Fruit fly (Drosophila melanogaster) whole organism, embryonic: ENCODE results near the gene CG32260.

Source experiments
- Atf3 ChIP-seq: fragments of 200-800 bp; sonication (Bioruptor generic); optimal IDR thresholded peaks from 3 replicates; lab custom pipeline; 2016; ENCODE audit warnings: missing biosample characterization, missing genetic modification characterization
- Bgb ChIP-seq: fragments of 200-800 bp; sonication (Bioruptor generic); IDR thresholded peaks from 2 replicates; pipeline ENCODE4 v1.3.6; 2022; ENCODE audit warnings: missing biosample characterization, missing genetic modification characterization; ENCODE audit not compliant: partially characterized antibody
- CG12236 ChIP-seq: fragments of 200-800 bp; sonication (Bioruptor generic); optimal IDR thresholded peaks from 2 replicates; lab custom pipeline; 2016; ENCODE audit warnings: missing biosample characterization, missing genetic modification characterization
- CG12659 ChIP-seq: fragments of 200-800 bp; sonication (Bioruptor generic); optimal IDR thresholded peaks from 3 replicates; lab custom pipeline; 2017; ENCODE audit warnings: mild to moderate bottlenecking, missing biosample characterization, missing genetic modification reagents, missing genetic modification characterization
- CG14710 ChIP-seq: fragments of 200-800 bp; sonication (Bioruptor generic); optimal IDR thresholded peaks from 3 replicates; lab custom pipeline; 2019; ENCODE audit warnings: missing biosample characterization, mild to moderate bottlenecking, missing genetic modification characterization, moderate library complexity
- CG15601 ChIP-seq: fragments of 200-800 bp; sonication (Bioruptor generic); optimal IDR thresholded peaks from 3 replicates; lab custom pipeline; 2019; ENCODE audit warnings: missing biosample characterization, mild to moderate bottlenecking, missing genetic modification characterization, moderate library complexity
- CG1603 ChIP-seq: fragments of 200-800 bp; sonication (Bioruptor generic); optimal IDR thresholded peaks from 2 replicates; lab custom pipeline; 2019; ENCODE audit warnings: missing biosample characterization, mild to moderate bottlenecking, missing genetic modification characterization, moderate library complexity
- CG17612 ChIP-seq: fragments of 200-800 bp; sonication (Bioruptor generic); IDR thresholded peaks from 2 replicates; pipeline ENCODE4 v1.3.6; 2022; ENCODE audit warnings: missing biosample characterization, missing genetic modification characterization
- CG17912 ChIP-seq: fragments of 200-800 bp; sonication (Bioruptor generic); optimal IDR thresholded peaks from 2 replicates; lab custom pipeline; 2018; ENCODE audit warnings: missing biosample characterization, mild to moderate bottlenecking, missing genetic modification characterization
- CG2199 ChIP-seq: fragments of 200-800 bp; sonication (Bioruptor generic); IDR thresholded peaks from 3 replicates; pipeline ENCODE4 v1.3.6; 2022; ENCODE audit warnings: missing biosample characterization, missing genetic modification characterization
- CG31365 ChIP-seq: fragments of 200-800 bp; sonication (Bioruptor generic); optimal IDR thresholded peaks from 2 replicates; lab custom pipeline; 2018; ENCODE audit warnings: missing biosample characterization, mild to moderate bottlenecking, missing genetic modification characterization
- CG4360 ChIP-seq: fragments of 200-800 bp; sonication (Bioruptor generic); IDR thresholded peaks from 2 replicates; pipeline ENCODE4 v1.3.6; 2022; ENCODE audit warnings: missing biosample characterization, missing genetic modification characterization
- CG6791 ChIP-seq: fragments of 200-800 bp; sonication (Bioruptor generic); IDR thresholded peaks from 3 replicates; pipeline ENCODE4 v1.3.6; 2022; ENCODE audit warnings: missing biosample characterization, missing genetic modification characterization; ENCODE audit not compliant: partially characterized antibody
- CG8290 ChIP-seq, 3 experiments: fragments of 200-800 bp; sonication (Bioruptor generic); optimal IDR thresholded peaks; 2 replicates each; lab custom pipeline; 2016 to 2019; ENCODE audit warnings: missing biosample characterization in 3 of 3, missing genetic modification characterization in 3 of 3, mild to moderate bottlenecking in 2 of 3, moderate library complexity in 1 of 3
- CG9215 ChIP-seq: fragments of 200-800 bp; sonication (Bioruptor generic); IDR thresholded peaks from 2 replicates; pipeline ENCODE4 v1.3.6; 2022; ENCODE audit warnings: missing biosample characterization, missing genetic modification characterization
- CG9876 ChIP-seq: fragments of 200-800 bp; sonication (Bioruptor generic); optimal IDR thresholded peaks from 2 replicates; lab custom pipeline; 2016; ENCODE audit warnings: missing biosample characterization, missing genetic modification characterization
- CTCF ChIP-seq: fragments of 200-800 bp; sonication (Bioruptor generic); optimal IDR thresholded peaks from 2 replicates; lab custom pipeline; 2017; ENCODE audit warnings: missing biosample characterization, mild to moderate bottlenecking, missing genetic modification characterization, moderate library complexity
- Dfd ChIP-seq, 2 experiments: fragments of >200 bp; optimal IDR thresholded peaks; 2 replicates each; lab custom pipeline; 2017; ENCODE audit warnings: missing biosample characterization in 2 of 2, missing genetic modification characterization in 2 of 2
- Dp ChIP-seq: fragments of 200-800 bp; sonication (Bioruptor generic); optimal IDR thresholded peaks from 2 replicates; lab custom pipeline; 2018; ENCODE audit warnings: missing biosample characterization, mild to moderate bottlenecking, missing genetic modification characterization, moderate library complexity
- Eip74EF ChIP-seq, 2 experiments: fragments of 200-800 bp in 1 of 2; fragments of >200 bp in 1 of 2; sonication (Bioruptor generic) in 1 of 2; optimal IDR thresholded peaks; 2 replicates each; lab custom pipeline; 2017 to 2019; ENCODE audit warnings: missing biosample characterization in 2 of 2, missing genetic modification characterization in 2 of 2, mild to moderate bottlenecking in 1 of 2, moderate library complexity in 1 of 2
- Ets97D ChIP-seq: fragments of 200-800 bp; sonication (Bioruptor generic); optimal IDR thresholded peaks from 3 replicates; lab custom pipeline; 2016; ENCODE audit warnings: missing biosample characterization, missing genetic modification characterization
- H2.0 ChIP-seq: fragments of 200-800 bp; sonication (Bioruptor generic); IDR thresholded peaks from 2 replicates; pipeline ENCODE4 v1.3.6; 2022; ENCODE audit warnings: missing biosample characterization, missing genetic modification characterization
- HmgD ChIP-seq: fragments of 200-800 bp; sonication (Bioruptor generic); optimal IDR thresholded peaks from 3 replicates; lab custom pipeline; 2016; ENCODE audit warnings: missing biosample characterization, missing genetic modification characterization
- Hmx ChIP-seq: fragments of 200-800 bp; sonication (Bioruptor generic); optimal IDR thresholded peaks from 2 replicates; lab custom pipeline; 2016; ENCODE audit warnings: missing biosample characterization, missing genetic modification characterization
- Hr78 ChIP-seq, 2 experiments: fragments of 200-800 bp in 1 of 2; fragments of >200 bp in 1 of 2; sonication (Bioruptor generic) in 1 of 2; optimal IDR thresholded peaks; 2 replicates each; lab custom pipeline; 2017 to 2019; ENCODE audit warnings: missing biosample characterization in 2 of 2, missing genetic modification characterization in 2 of 2, mild to moderate bottlenecking in 1 of 2, moderate library complexity in 1 of 2
- Jarid2 ChIP-seq: fragments of 200-800 bp; sonication (Bioruptor generic); optimal IDR thresholded peaks from 3 replicates; lab custom pipeline; 2017; ENCODE audit warnings: mild to moderate bottlenecking, missing biosample characterization, missing genetic modification reagents, missing genetic modification characterization
- Kr ChIP-seq: fragments of 200-800 bp; sonication (Bioruptor generic); optimal IDR thresholded peaks from 2 replicates; lab custom pipeline; 2017; ENCODE audit warnings: missing biosample characterization, mild to moderate bottlenecking, missing genetic modification characterization
- Lhr ChIP-seq: fragments of 200-800 bp; sonication (Bioruptor generic); optimal IDR thresholded peaks from 3 replicates; lab custom pipeline; 2017; ENCODE audit warnings: mild to moderate bottlenecking, missing biosample characterization, missing genetic modification reagents, missing genetic modification characterization
- Opbp ChIP-seq: fragments of 200-800 bp; sonication (Bioruptor generic); IDR thresholded peaks from 3 replicates; pipeline ENCODE4 v1.3.6; 2022; ENCODE audit warnings: missing biosample characterization, missing genetic modification characterization; ENCODE audit not compliant: partially characterized antibody
- bbx ChIP-seq: fragments of 200-800 bp; sonication (Bioruptor generic); IDR thresholded peaks from 2 replicates; pipeline ENCODE4 v1.3.6; 2022; ENCODE audit warnings: missing biosample characterization, missing genetic modification characterization; ENCODE audit not compliant: partially characterized antibody
- bcd ChIP-seq: fragments of 200-800 bp; sonication (Bioruptor generic); optimal IDR thresholded peaks from 2 replicates; lab custom pipeline; 2017; ENCODE audit warnings: missing biosample characterization, mild to moderate bottlenecking, missing genetic modification characterization
- chinmo ChIP-seq: fragments of 200-800 bp; sonication (Bioruptor generic); IDR thresholded peaks from 4 replicates; pipeline ENCODE4 v1.3.6; 2022; ENCODE audit warnings: missing biosample characterization, missing genetic modification characterization; ENCODE audit not compliant: partially characterized antibody
- dati ChIP-seq: fragments of 200-800 bp; sonication (Bioruptor generic); IDR thresholded peaks from 2 replicates; pipeline ENCODE4 v1.3.6; 2022; ENCODE audit warnings: missing biosample characterization, missing genetic modification characterization
- eyg ChIP-seq: fragments of 200-800 bp; sonication (Bioruptor generic); optimal IDR thresholded peaks from 3 replicates; lab custom pipeline; 2016; ENCODE audit warnings: missing biosample characterization, missing genetic modification characterization
- ftz-f1 ChIP-seq: fragments of 200-800 bp; sonication (Bioruptor generic); optimal IDR thresholded peaks from 2 replicates; lab custom pipeline; 2016; ENCODE audit warnings: missing biosample characterization, missing genetic modification characterization
- knrl ChIP-seq: fragments of 200-800 bp; sonication (Bioruptor generic); IDR thresholded peaks from 3 replicates; pipeline ENCODE4 v1.3.6; 2022; ENCODE audit warnings: missing biosample characterization, missing genetic modification characterization; ENCODE audit not compliant: partially characterized antibody
- vvl ChIP-seq: fragments of 200-800 bp; sonication (Bioruptor generic); IDR thresholded peaks from 2 replicates; pipeline ENCODE4 v1.3.6; 2022; ENCODE audit warnings: missing biosample characterization, missing genetic modification characterization
- wek ChIP-seq: fragments of 200-800 bp; sonication (Bioruptor generic); optimal IDR thresholded peaks from 3 replicates; lab custom pipeline; 2018; ENCODE audit warnings: missing biosample characterization, mild to moderate bottlenecking, missing genetic modification characterization, moderate library complexity
- zen ChIP-seq: fragments of 200-800 bp; sonication (Bioruptor generic); optimal IDR thresholded peaks from 3 replicates; lab custom pipeline; 2018; ENCODE audit warnings: missing biosample characterization, mild to moderate bottlenecking, missing genetic modification characterization, moderate library complexity

The CG32260 gene

DNA sequence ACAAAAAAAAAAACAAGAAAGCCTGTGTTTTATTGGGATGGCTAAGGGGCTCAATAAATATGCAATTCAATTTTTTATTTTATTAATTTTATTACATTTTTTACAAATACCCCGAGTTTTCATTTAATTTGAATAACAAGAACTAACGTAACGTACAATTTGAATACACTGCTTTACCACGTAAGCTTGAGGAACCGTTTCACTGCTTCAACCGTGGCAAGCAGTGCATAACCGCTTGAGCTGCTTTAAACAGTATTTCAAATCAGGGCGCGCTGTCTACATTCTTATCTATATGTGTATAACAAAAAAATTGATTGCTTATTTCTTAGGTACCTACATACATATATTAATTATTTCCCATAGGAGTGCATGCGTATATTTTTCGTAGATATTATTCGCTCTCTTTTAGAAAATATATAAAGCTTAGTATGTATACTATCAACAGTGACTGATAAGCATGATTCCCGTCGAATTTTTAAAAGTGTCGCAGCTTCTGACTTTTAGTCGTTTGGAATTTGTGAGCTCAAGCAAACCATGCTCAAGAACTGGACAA, 49.4 kb upstream of the CG32260 start, which contains the start of gene CG14990 (continued):
- TF ChIP-seq bbx (GFP tag; lab: Robert Waterston, UW) (0 out of 2 replicates have a peak, but pooled peaks have one; percentile 31), CG4360 (GFP tag; lab: Robert Waterston, UW) (peak; percentile 37; the same call in 1 of the 2 replicates), Kr (no peak), CTCF (GFP tag; lab: Kevin White, UChicago) (no peak), Hmx (GFP tag; lab: Kevin White, UChicago) (no peak), Dfd (GFP tag; optimal IDR thresholded peaks at IDR 0.05; lab: Kevin White, UChicago) (peak in 1 of 2 experiments; percentile 87), Atf3 (no peak), eyg (GFP tag; lab: Kevin White, UChicago) (no peak), Hr78 (GFP tag; optimal IDR thresholded peaks at IDR 0.05; lab: Kevin White, UChicago) (peak in 1 of 2 experiments; percentile 40), CG9215 (GFP tag; lab: Robert Waterston, UW) (no peak), HmgD (GFP tag; lab: Kevin White, UChicago) (peak; percentile 2), Bgb (GFP tag; lab: Robert Waterston, UW) (peak; percentile 69), Lhr (GFP tag; lab: Kevin White, UChicago) (peak; percentile 26), CG1603 (peak; percentile 45), knrl (peak; percentile 63; the same call in 1 of the 3 replicates), CG15601 (tag; lab: Kevin White, UChicago) (peak; percentile 23), chinmo (GFP tag; lab: Robert Waterston, UW) (peak; percentile 74; the same call in 1 of the 4 replicates), dati (no peak), Ets97D (GFP tag; lab: Kevin White, UChicago) (peak; percentile 38), CG17912 (peak; percentile 4), CG8290 (GFP tag; optimal IDR thresholded peaks at IDR 0.05; lab: Kevin White, UChicago) (peak; percentile 46), CG8290 (tag; optimal IDR thresholded peaks at IDR 0.05; lab: Kevin White, UChicago) (peak in 1 of 2 experiments; percentile 56), Jarid2 (GFP tag; lab: Kevin White, UChicago) (peak; percentile 40), CG12236 (GFP tag; lab: Kevin White, UChicago) (no peak), CG9876 (GFP tag; lab: Kevin White, UChicago) (no peak), ftz-f1 (GFP tag; lab: Kevin White, UChicago) (no peak), Eip74EF (GFP tag; optimal IDR thresholded peaks at IDR 0.05; lab: Kevin White, UChicago) (peak in 1 of 2 experiments; percentile 96), zen (tag; lab: Kevin White, UChicago) (no peak), CG14710 (tag; lab: Kevin White, UChicago) (peak; percentile 2), H2.0 (no peak), CG6791 (GFP tag; lab: Robert Waterston, UW) (peak; percentile 34; the same call in 1 of the 3 replicates), vvl (peak; percentile 66; the same call in 1 of the 2 replicates), wek (GFP tag; lab: Kevin White, UChicago) (no peak), CG2199 (GFP tag; lab: Robert Waterston, UW) (peak; percentile 90), CG17612 (GFP tag; lab: Robert Waterston, UW) (no peak), bcd (GFP tag; lab: Kevin White, UChicago) (no peak), CG12659 (GFP tag; lab: Kevin White, UChicago) (peak; percentile 25), Dp (GFP tag; lab: Kevin White, UChicago) (peak; percentile 99), CG31365 (tag; lab: Kevin White, UChicago) (peak; percentile 99), Opbp (GFP tag; lab: Robert Waterston, UW) (peak; percentile 56; the same call in 2 of the 3 replicates)
